Worm (Caenorhabditis elegans) whole organism, L4 larva: ENCODE measurements around the gene T19B10.5.

Experiments
- D1046.2 ChIP-seq: fragments of 200-800 bp; sonication (Bioruptor generic); IDR thresholded peaks from 2 replicates; pipeline ENCODE4 v1.3.6; 2022; ENCODE audit warnings: missing genetic modification characterization, missing compliant biosample characterization
- F26F4.8 ChIP-seq: fragments of 200-800 bp; sonication (Bioruptor generic); conservative IDR thresholded peaks from 2 replicates; pipeline ENCODE4 v1.3.6; 2022; ENCODE audit warnings: missing genetic modification characterization, missing compliant biosample characterization
- R02D3.7 ChIP-seq: fragments of 150-350 bp; sonication (generic microtip); optimal IDR thresholded peaks from 3 replicates; lab custom pipeline; 2014; ENCODE audit warnings: missing biosample characterization, missing genetic modification characterization
- Y48G9A.11 ChIP-seq: fragments of 200-800 bp; sonication (Bioruptor generic); IDR thresholded peaks from 2 replicates; pipeline ENCODE4 v1.3.6; 2022; ENCODE audit warnings: missing genetic modification reagents, missing genetic modification characterization, missing compliant biosample characterization
- Y5F2A.4 ChIP-seq: fragments of 200-800 bp; sonication (Bioruptor generic); optimal IDR thresholded peaks from 2 replicates; lab custom pipeline; 2018; ENCODE audit warnings: mild to moderate bottlenecking, missing genetic modification characterization, missing compliant biosample characterization
- Y75B8A.6 ChIP-seq: fragments of 200-800 bp; sonication (Bioruptor generic); IDR thresholded peaks from 2 replicates; pipeline ENCODE4 v1.3.6; 2022; ENCODE audit warnings: missing genetic modification reagents, missing genetic modification characterization, missing compliant biosample characterization
- ZK337.2 ChIP-seq: fragments of 200-800 bp; sonication (Bioruptor generic); IDR thresholded peaks from 2 replicates; pipeline ENCODE4 v1.3.6; 2022; ENCODE audit warnings: missing genetic modification reagents, missing genetic modification characterization, missing compliant biosample characterization
- aha-1 ChIP-seq: fragments of 150-350 bp; peaks from one replicate; lab custom pipeline; 2014; ENCODE audit warnings: missing biosample characterization, missing genetic modification characterization
- attf-4 ChIP-seq: sonication (generic microtip); optimal IDR thresholded peaks from 3 replicates; lab custom pipeline; 2017; ENCODE audit warnings: missing biosample characterization, missing genetic modification characterization
- ceh-20 ChIP-seq: fragments of 200-800 bp; sonication (Bioruptor generic); IDR thresholded peaks from 2 replicates; pipeline ENCODE4 v1.3.6; 2022; ENCODE audit warnings: missing genetic modification reagents, missing genetic modification characterization, missing compliant biosample characterization
- ceh-44 ChIP-seq: fragments of 200-800 bp; sonication (Bioruptor generic); IDR thresholded peaks from 2 replicates; pipeline ENCODE4 v1.3.6; 2022; ENCODE audit warnings: missing genetic modification reagents, missing genetic modification characterization, missing compliant biosample characterization
- ceh-82 ChIP-seq: sonication (generic microtip); optimal IDR thresholded peaks from 2 replicates; lab custom pipeline; 2017; ENCODE audit warnings: missing biosample characterization, missing genetic modification characterization
- daf-12 ChIP-seq: fragments of 150-350 bp; optimal IDR thresholded peaks from 2 replicates; lab custom pipeline; 2014; ENCODE audit warnings: missing biosample characterization, missing genetic modification reagents, missing genetic modification characterization
- daf-16 ChIP-seq, 3 experiments: sonication (generic microtip); optimal IDR thresholded peaks; 2 replicates each; lab custom pipeline; 2016 to 2017; ENCODE audit warnings: missing genetic modification characterization in 3 of 3, missing genetic modification reagents in 3 of 3, mild to moderate bottlenecking in 2 of 3, missing compliant biosample characterization in 2 of 3, missing biosample characterization in 1 of 3, moderate library complexity in 1 of 3
- daf-19 ChIP-seq: fragments of 200-800 bp; sonication (Bioruptor generic); conservative IDR thresholded peaks from 2 replicates; pipeline ENCODE4 v1.3.6; 2022; ENCODE audit warnings: missing genetic modification characterization, missing compliant biosample characterization
- dve-1 ChIP-seq: sonication (generic microtip); optimal IDR thresholded peaks from 2 replicates; lab custom pipeline; 2017; ENCODE audit warnings: antibody characterized with exemption, mild to moderate bottlenecking, missing genetic modification characterization, missing compliant biosample characterization; ENCODE audit not compliant: insufficient read depth
- egl-43 ChIP-seq: fragments of 200-800 bp; sonication (Bioruptor generic); IDR thresholded peaks from 2 replicates; pipeline ENCODE4 v1.3.6; 2022; ENCODE audit warnings: missing genetic modification reagents, missing genetic modification characterization, missing compliant biosample characterization
- fos-1 ChIP-seq: fragments of 150-350 bp; optimal IDR thresholded peaks from 2 replicates; lab custom pipeline; 2014; ENCODE audit warnings: missing biosample characterization, missing genetic modification characterization
- hif-1 ChIP-seq, 2 experiments: sonication (generic microtip); optimal IDR thresholded peaks; 2 replicates each; lab custom pipeline; 2016 to 2017; ENCODE audit warnings: missing compliant biosample characterization in 2 of 2, missing genetic modification characterization in 2 of 2, missing genetic modification reagents in 2 of 2, missing genotype in 2 of 2, mild to moderate bottlenecking in 1 of 2
- hlh-11 ChIP-seq: fragments of 200-800 bp; sonication (Bioruptor generic); optimal IDR thresholded peaks from 2 replicates; lab custom pipeline; 2018; ENCODE audit warnings: mild to moderate bottlenecking, missing genetic modification characterization, missing compliant biosample characterization
- hlh-30 ChIP-seq: sonication (generic microtip); optimal IDR thresholded peaks from 2 replicates; lab custom pipeline; 2017; ENCODE audit warnings: antibody characterized with exemption, mild to moderate bottlenecking, missing genetic modification characterization, missing compliant biosample characterization; ENCODE audit not compliant: insufficient read depth
- hmg-1.1 ChIP-seq: fragments of 200-800 bp; sonication (Bioruptor generic); IDR thresholded peaks from 2 replicates; pipeline ENCODE4 v1.3.6; 2022; ENCODE audit warnings: missing genetic modification reagents, missing genetic modification characterization, missing compliant biosample characterization
- jun-1 ChIP-seq: fragments of 150-350 bp; optimal IDR thresholded peaks from 2 replicates; lab custom pipeline; 2014; ENCODE audit warnings: missing biosample characterization, missing genetic modification reagents, missing genetic modification characterization
- lim-7 ChIP-seq: fragments of 200-800 bp; sonication (Bioruptor generic); IDR thresholded peaks from 2 replicates; pipeline ENCODE4 v1.3.6; 2022; ENCODE audit warnings: missing genetic modification characterization, missing compliant biosample characterization
- lin-15B ChIP-seq: fragments of 150-350 bp; sonication (generic microtip); optimal IDR thresholded peaks from 3 replicates; lab custom pipeline; 2014; ENCODE audit warnings: missing biosample characterization, missing genetic modification characterization
- lin-29 ChIP-seq: fragments of 200-800 bp; sonication (Bioruptor generic); IDR thresholded peaks from 2 replicates; pipeline ENCODE4 v1.3.6; 2022; ENCODE audit warnings: missing genetic modification reagents, missing genetic modification characterization, missing compliant biosample characterization
- lin-39 ChIP-seq: fragments of 150-350 bp; optimal IDR thresholded peaks from 2 replicates; lab custom pipeline; 2014; ENCODE audit warnings: missing biosample characterization, missing genetic modification reagents, missing genetic modification characterization
- madf-5 ChIP-seq, 2 experiments: fragments of 200-800 bp; sonication (Bioruptor generic); IDR thresholded peaks; 2 replicates each; pipeline ENCODE4 v1.3.6; 2022; ENCODE audit warnings: missing compliant biosample characterization in 2 of 2, missing genetic modification characterization in 2 of 2
- mdl-1 ChIP-seq, 2 experiments: fragments of 150-350 bp in 1 of 2; sonication (generic microtip) in 1 of 2; optimal IDR thresholded peaks; 2 replicates each; lab custom pipeline; 2014 to 2017; ENCODE audit warnings: missing biosample characterization in 2 of 2, missing genetic modification characterization in 2 of 2
- mep-1 ChIP-seq: fragments of 150-350 bp; sonication (generic microtip); optimal IDR thresholded peaks from 3 replicates; lab custom pipeline; 2014; ENCODE audit warnings: missing biosample characterization, missing genetic modification characterization
- mes-2 ChIP-seq: sonication (generic microtip); optimal IDR thresholded peaks from 2 replicates; lab custom pipeline; 2016; ENCODE audit warnings: missing genotype, mild to moderate bottlenecking, missing genetic modification characterization, missing compliant biosample characterization; ENCODE audit not compliant: poor library complexity, severe bottlenecking
- nhr-102 ChIP-seq: sonication (generic microtip); optimal IDR thresholded peaks from 2 replicates; lab custom pipeline; 2016; ENCODE audit warnings: mild to moderate bottlenecking, missing genetic modification characterization, moderate library complexity, missing compliant biosample characterization
- nhr-111 ChIP-seq: fragments of 200-800 bp; sonication (Bioruptor generic); optimal IDR thresholded peaks from 2 replicates; lab custom pipeline; 2018; ENCODE audit warnings: mild to moderate bottlenecking, missing genetic modification characterization, missing compliant biosample characterization
- nhr-237 ChIP-seq: sonication (generic microtip); optimal IDR thresholded peaks from 2 replicates; lab custom pipeline; 2017; ENCODE audit warnings: missing biosample characterization, missing genetic modification characterization
- nhr-25 ChIP-seq: sonication (generic microtip); optimal IDR thresholded peaks from 2 replicates; lab custom pipeline; 2017; ENCODE audit warnings: missing genetic modification characterization, mild to moderate bottlenecking, missing compliant biosample characterization, antibody characterized with exemption, moderate library complexity, borderline replicate concordance; ENCODE audit not compliant: insufficient read depth
- nhr-41 ChIP-seq: fragments of 200-800 bp; sonication (Bioruptor generic); IDR thresholded peaks from 2 replicates; pipeline ENCODE4 v1.3.6; 2022; ENCODE audit warnings: missing genetic modification reagents, missing genetic modification characterization, missing compliant biosample characterization
- nhr-48 ChIP-seq: sonication (generic microtip); optimal IDR thresholded peaks from 2 replicates; lab custom pipeline; 2016; ENCODE audit warnings: mild to moderate bottlenecking, missing genetic modification characterization, missing compliant biosample characterization
- nhr-77 ChIP-seq: fragments of 150-350 bp; optimal IDR thresholded peaks from 2 replicates; lab custom pipeline; 2014; ENCODE audit warnings: missing biosample characterization, missing genetic modification characterization
- pqm-1 ChIP-seq: sonication (generic microtip); optimal IDR thresholded peaks from 2 replicates; lab custom pipeline; 2017; ENCODE audit warnings: missing biosample characterization, missing genetic modification characterization
- rbr-2 ChIP-seq: sonication (generic microtip); optimal IDR thresholded peaks from 2 replicates; lab custom pipeline; 2016; ENCODE audit warnings: missing genotype, missing genetic modification characterization, missing compliant biosample characterization
- saeg-2 ChIP-seq: fragments of 200-800 bp; sonication (Bioruptor generic); IDR thresholded peaks from 2 replicates; pipeline ENCODE4 v1.3.6; 2022; ENCODE audit warnings: missing genetic modification reagents, missing genetic modification characterization, missing compliant biosample characterization
- snpc-4 ChIP-seq: fragments of 150-350 bp; optimal IDR thresholded peaks from 2 replicates; lab custom pipeline; 2014; ENCODE audit warnings: missing biosample characterization, missing genetic modification characterization
- tra-1 ChIP-seq: fragments of 200-800 bp; sonication (Bioruptor generic); IDR thresholded peaks from 2 replicates; pipeline ENCODE4 v1.3.6; 2022; ENCODE audit warnings: missing genetic modification reagents, missing genetic modification characterization, missing compliant biosample characterization
- unc-130 ChIP-seq: sonication (generic microtip); optimal IDR thresholded peaks from 2 replicates; lab custom pipeline; 2016; ENCODE audit warnings: missing genetic modification reagents, missing genetic modification characterization, missing compliant biosample characterization
- vab-7 ChIP-seq: fragments of 200-800 bp; sonication (Bioruptor generic); IDR thresholded peaks from 2 replicates; pipeline ENCODE4 v1.3.6; 2022; ENCODE audit warnings: missing genetic modification reagents, missing genetic modification characterization, missing compliant biosample characterization
- zfp-2 ChIP-seq: sonication (generic microtip); optimal IDR thresholded peaks from 2 replicates; lab custom pipeline; 2016; ENCODE audit warnings: mild to moderate bottlenecking, missing genetic modification characterization, missing compliant biosample characterization
- zfp-3 ChIP-seq: fragments of 200-800 bp; sonication (Bioruptor generic); conservative IDR thresholded peaks from 2 replicates; pipeline ENCODE4 v1.3.6; 2022; ENCODE audit warnings: missing genetic modification reagents, missing genetic modification characterization, missing compliant biosample characterization
- zip-11 ChIP-seq: fragments of 200-800 bp; sonication (Bioruptor generic); IDR thresholded peaks from 2 replicates; pipeline ENCODE4 v1.3.6; 2022; ENCODE audit warnings: missing genetic modification characterization, missing compliant biosample characterization
- zip-2 ChIP-seq: fragments of 150-350 bp; optimal IDR thresholded peaks from 2 replicates; lab custom pipeline; 2014; ENCODE audit warnings: missing biosample characterization, missing genetic modification characterization
- ztf-11 ChIP-seq: fragments of 150-350 bp; optimal IDR thresholded peaks from 2 replicates; lab custom pipeline; 2014; ENCODE audit warnings: missing biosample characterization, missing genetic modification characterization

T19B10.5 gene

ce11 chrV:11228653-11229173 lies 5.7 kb upstream of the T19B10.5 start, which contains the start of gene pqn-70 (continued):
- TF ChIP-seq unc-130 (GFP tag; lab: Kevin White, UChicago) (peak; percentile 65), tra-1 (GFP tag; lab: Robert Waterston, UW) (no peak), rbr-2 (tag; lab: Kevin White, UChicago) (peak; percentile 79), F26F4.8 (no peak), ztf-11 (no peak), attf-4 (no peak), daf-12 (no peak), nhr-48 (tag; lab: Kevin White, UChicago) (peak; percentile 60), aha-1 (tag; lab: Kevin White, UChicago) (no peak), saeg-2 (GFP tag; lab: Robert Waterston, UW) (no peak), D1046.2 (GFP tag; lab: Robert Waterston, UW) (no peak), pqm-1 (no peak), nhr-111 (no peak), R02D3.7 (tag; lab: Kevin White, UChicago) (no peak), nhr-25 (peak; percentile 54), nhr-237 (tag; lab: Kevin White, UChicago) (no peak), nhr-77 (tag; lab: Kevin White, UChicago) (peak; percentile 59), jun-1 (peak; percentile 11), zfp-3 (GFP tag; lab: Robert Waterston, UW) (no peak; the same call in 1 of the 2 replicates), nhr-102 (tag; lab: Kevin White, UChicago) (peak; percentile 37), mes-2 (tag; lab: Kevin White, UChicago) (peak; percentile 87), hlh-11 (tag; lab: Kevin White, UChicago) (peak; percentile 92), daf-16 (GFP tag; optimal IDR thresholded peaks at IDR 0.05; lab: Kevin White, UChicago) (no peak), daf-16 (tag; optimal IDR thresholded peaks at IDR 0.05; lab: Kevin White, UChicago) (peak; percentile 3), lin-15B (tag; lab: Kevin White, UChicago) (no peak), madf-5 (GFP tag; IDR thresholded peaks at IDR 0.05; lab: Robert Waterston, UW) (no peak), ceh-44 (GFP tag; lab: Robert Waterston, UW) (peak; percentile 65; the same call in 1 of the 2 replicates), Y5F2A.4 (GFP tag; lab: Kevin White, UChicago) (no peak), mdl-1 (tag; optimal IDR thresholded peaks at IDR 0.05; lab: Kevin White, UChicago) (peak; percentile 16 to 73), zfp-2 (no peak), Y48G9A.11 (GFP tag; lab: Robert Waterston, UW) (no peak), snpc-4 (tag; lab: Kevin White, UChicago) (no peak), ceh-82 (tag; lab: Kevin White, UChicago) (no peak), lin-39 (tag; lab: Kevin White, UChicago) (no peak), vab-7 (GFP tag; lab: Robert Waterston, UW) (peak; percentile 53), zip-11 (GFP tag; lab: Robert Waterston, UW) (no peak), ZK337.2 (GFP tag; lab: Robert Waterston, UW) (no peak), Y75B8A.6 (GFP tag; lab: Robert Waterston, UW) (no peak), zip-2 (tag; lab: Kevin White, UChicago) (peak; percentile 36), ceh-20 (peak; percentile 55; the same call in 1 of the 2 replicates), nhr-41 (GFP tag; lab: Robert Waterston, UW) (no peak), fos-1 (tag; lab: Kevin White, UChicago) (no peak), mep-1 (tag; lab: Kevin White, UChicago) (peak; percentile 92), lim-7 (GFP tag; lab: Robert Waterston, UW) (no peak), hlh-30 (tag; lab: Kevin White, UChicago) (peak; percentile 98), hmg-1.1 (peak; percentile 86), lin-29 (GFP tag; lab: Robert Waterston, UW) (no peak), hif-1 (tag; optimal IDR thresholded peaks at IDR 0.05; lab: Kevin White, UChicago) (peak in 1 of 2 experiments; percentile 81), dve-1 (tag; lab: Kevin White, UChicago) (peak; percentile 92), daf-19 (GFP tag; lab: Robert Waterston, UW) (no peak), egl-43 (GFP tag; lab: Robert Waterston, UW) (peak; percentile 67; the same call in 1 of the 2 replicates)
